Worm (Caenorhabditis elegans) whole organism, midembryonic: ENCODE data around the gene Y62H9A.2.

Experiments used
- T22C8.4 ChIP-seq: fragments of 200-800 bp; sonication (Bioruptor generic); IDR thresholded peaks from 2 replicates; pipeline ENCODE4 v1.3.6; 2022; ENCODE audit warnings: missing genetic modification characterization, missing compliant biosample characterization
- cog-1 ChIP-seq: sonication (generic microtip); optimal IDR thresholded peaks from 2 replicates; lab custom pipeline; 2016; ENCODE audit warnings: missing genetic modification characterization, missing compliant biosample characterization
- flt-1 ChIP-seq: fragments of 200-800 bp; sonication (Bioruptor generic); IDR thresholded peaks from 2 replicates; pipeline ENCODE4 v1.3.6; 2022; ENCODE audit warnings: missing genetic modification characterization, missing compliant biosample characterization
- klf-2 ChIP-seq: fragments of 200-800 bp; sonication (Bioruptor generic); conservative IDR thresholded peaks from 2 replicates; pipeline ENCODE4 v1.3.6; 2022; ENCODE audit warnings: missing genetic modification reagents, missing genetic modification characterization, missing compliant biosample characterization
- med-1 ChIP-seq: sonication (generic microtip); optimal IDR thresholded peaks from 2 replicates; lab custom pipeline; 2017; ENCODE audit warnings: missing genetic modification characterization, mild to moderate bottlenecking, missing compliant biosample characterization, antibody characterized with exemption, missing genetic modification reagents; ENCODE audit not compliant: insufficient read depth
- ref-1 ChIP-seq: fragments of 200-800 bp; sonication (Bioruptor generic); conservative IDR thresholded peaks from 2 replicates; pipeline ENCODE4 v1.3.6; 2022; ENCODE audit warnings: missing genetic modification reagents, missing genetic modification characterization, missing compliant biosample characterization
- tab-1 ChIP-seq: fragments of 200-800 bp; sonication (Bioruptor generic); IDR thresholded peaks from 2 replicates; pipeline ENCODE4 v1.3.6; 2022; ENCODE audit warnings: missing genetic modification characterization, missing compliant biosample characterization
- ztf-23 ChIP-seq: fragments of 200-800 bp; sonication (Bioruptor generic); IDR thresholded peaks from 2 replicates; pipeline ENCODE4 v1.3.6; 2022; ENCODE audit warnings: missing genetic modification reagents, missing genetic modification characterization, missing compliant biosample characterization
- ztf-29 ChIP-seq: fragments of 200-800 bp; sonication (Bioruptor generic); IDR thresholded peaks from 2 replicates; pipeline ENCODE4 v1.3.6; 2022; ENCODE audit warnings: missing genetic modification reagents, missing genetic modification characterization, missing compliant biosample characterization

The Y62H9A.2 gene

DNA sequence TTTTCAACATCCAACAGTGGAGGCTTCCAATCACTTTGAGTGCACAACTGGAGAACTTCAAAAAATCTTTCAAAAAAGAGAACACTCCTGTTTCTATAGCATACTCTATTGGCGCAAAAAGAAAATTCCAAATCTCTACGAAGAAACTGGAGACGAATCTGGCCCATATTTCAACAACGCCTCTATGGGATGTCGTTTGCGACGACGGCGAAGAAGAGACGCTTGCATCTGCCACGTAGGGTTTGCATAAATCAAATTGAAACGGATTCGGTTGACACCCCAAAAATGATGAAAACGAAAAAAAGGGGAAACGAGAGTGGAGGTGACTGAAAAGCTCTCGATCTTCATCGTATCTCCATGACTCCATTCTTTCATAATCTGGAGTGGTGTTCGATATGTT is 21.8 kb downstream of the Y62H9A.2 start:
- TF ChIP-seq ztf-23 (GFP tag; lab: Robert Waterston, UW) = no peak
- TF ChIP-seq cog-1 (tag; lab: Kevin White, UChicago) = no peak
- TF ChIP-seq flt-1 (GFP tag; lab: Robert Waterston, UW) = no peak
- TF ChIP-seq klf-2 (GFP tag; lab: Robert Waterston, UW) = no peak
- TF ChIP-seq tab-1 (GFP tag; lab: Robert Waterston, UW) = no peak
- no peak for TF ChIP-seq T22C8.4 (GFP tag; lab: Robert Waterston, UW)
- no peak for TF ChIP-seq ztf-29 (GFP tag; lab: Robert Waterston, UW)
- no peak for TF ChIP-seq med-1 (GFP tag; lab: Kevin White, UChicago)
- TF ChIP-seq ref-1 (GFP tag; lab: Robert Waterston, UW) = no peak

DNA sequence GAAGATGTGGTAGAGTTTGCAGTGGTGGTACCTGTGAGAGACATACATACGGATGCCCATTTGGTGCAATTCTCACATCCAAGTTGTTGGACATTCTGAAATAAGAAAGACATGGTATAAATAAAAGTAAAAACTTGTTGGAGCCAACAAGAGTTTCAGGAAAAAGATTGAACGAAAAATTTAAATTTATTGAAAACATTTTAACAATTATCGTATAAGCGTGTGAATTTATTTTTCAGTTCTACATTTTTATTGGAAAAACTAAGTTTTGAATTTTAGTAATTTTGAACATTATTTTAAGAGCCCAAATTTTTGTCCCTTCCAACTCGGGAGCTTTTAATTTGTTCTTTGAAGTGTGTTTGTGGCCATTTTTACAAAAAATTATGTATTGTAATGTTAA is 23.1 kb downstream of the Y62H9A.2 start, which contains the start of gene F54F7.8:
F54F7.8 (minus strand) TSS at position 101 of the 400 bp plus-strand sequence.
- no peak for TF ChIP-seq ztf-29 (GFP tag; lab: Robert Waterston, UW)
- no peak for TF ChIP-seq cog-1 (tag; lab: Kevin White, UChicago)
- TF ChIP-seq ref-1 (GFP tag; lab: Robert Waterston, UW) = no peak
- no peak for TF ChIP-seq ztf-23 (GFP tag; lab: Robert Waterston, UW)
- no peak for TF ChIP-seq klf-2 (GFP tag; lab: Robert Waterston, UW)
- no peak for TF ChIP-seq med-1 (GFP tag; lab: Kevin White, UChicago)
- no peak for TF ChIP-seq tab-1 (GFP tag; lab: Robert Waterston, UW)
- TF ChIP-seq T22C8.4 (GFP tag; lab: Robert Waterston, UW) = no peak
- no peak for TF ChIP-seq flt-1 (GFP tag; lab: Robert Waterston, UW)

DNA sequence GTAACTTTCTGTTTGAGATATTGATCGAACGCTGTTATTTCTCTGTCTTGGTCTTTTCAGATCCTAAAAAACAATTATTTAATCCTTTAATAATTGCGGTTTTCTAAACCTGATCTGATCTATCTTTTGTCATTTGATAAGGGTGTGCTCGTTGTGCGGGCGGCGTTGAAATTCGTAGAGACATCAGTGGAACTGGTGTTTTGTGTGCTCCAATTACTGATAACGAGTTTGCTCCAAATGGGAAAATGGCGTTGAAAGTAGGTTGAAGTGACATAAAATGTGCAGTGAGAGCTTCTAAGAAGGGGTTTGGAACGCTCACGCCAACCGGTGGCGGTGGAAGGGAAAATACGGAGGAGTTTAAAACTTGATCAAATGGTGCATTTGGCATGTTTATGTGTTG is 23.6 kb downstream of the Y62H9A.2 start:
- TF ChIP-seq ztf-29 (GFP tag; lab: Robert Waterston, UW) = no peak
- no peak for TF ChIP-seq ref-1 (GFP tag; lab: Robert Waterston, UW)
- no peak for TF ChIP-seq flt-1 (GFP tag; lab: Robert Waterston, UW)
- TF ChIP-seq cog-1 (tag; lab: Kevin White, UChicago) = no peak
- TF ChIP-seq klf-2 (GFP tag; lab: Robert Waterston, UW) = no peak
- no peak for TF ChIP-seq tab-1 (GFP tag; lab: Robert Waterston, UW)

DNA sequence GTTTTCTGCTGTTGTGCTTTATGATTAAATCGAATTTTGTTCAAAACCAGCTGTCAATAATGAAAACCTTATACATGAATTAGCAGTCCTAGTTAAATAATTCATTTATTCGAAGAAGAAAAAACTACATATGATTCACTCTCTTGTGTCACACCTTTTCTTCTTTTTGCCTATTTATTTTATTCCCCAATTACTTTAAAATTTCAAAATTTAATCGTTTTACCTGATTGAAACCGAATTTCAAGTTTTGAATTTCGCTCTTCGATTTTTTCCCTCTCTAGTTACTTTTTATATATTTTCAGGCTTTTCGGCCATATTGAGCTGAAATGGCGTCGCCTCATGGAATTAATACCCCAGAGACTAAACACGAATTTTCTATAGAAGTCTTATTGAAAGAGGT is 25.5 kb downstream of the Y62H9A.2 start, which contains the start of gene xtr-1:
xtr-1 (plus strand) TSS at position 301 of the 400 bp plus-strand sequence.
- TF ChIP-seq ztf-29 (GFP tag; lab: Robert Waterston, UW) = no peak
- TF ChIP-seq tab-1 (GFP tag; lab: Robert Waterston, UW) = no peak
- no peak for TF ChIP-seq ztf-23 (GFP tag; lab: Robert Waterston, UW)
- no peak for TF ChIP-seq ref-1 (GFP tag; lab: Robert Waterston, UW)
- no peak for TF ChIP-seq med-1 (GFP tag; lab: Kevin White, UChicago)
- no peak for TF ChIP-seq cog-1 (tag; lab: Kevin White, UChicago)
- TF ChIP-seq T22C8.4 (GFP tag; lab: Robert Waterston, UW) = no peak
- TF ChIP-seq flt-1 (GFP tag; lab: Robert Waterston, UW) = no peak
- no peak for TF ChIP-seq klf-2 (GFP tag; lab: Robert Waterston, UW)

DNA sequence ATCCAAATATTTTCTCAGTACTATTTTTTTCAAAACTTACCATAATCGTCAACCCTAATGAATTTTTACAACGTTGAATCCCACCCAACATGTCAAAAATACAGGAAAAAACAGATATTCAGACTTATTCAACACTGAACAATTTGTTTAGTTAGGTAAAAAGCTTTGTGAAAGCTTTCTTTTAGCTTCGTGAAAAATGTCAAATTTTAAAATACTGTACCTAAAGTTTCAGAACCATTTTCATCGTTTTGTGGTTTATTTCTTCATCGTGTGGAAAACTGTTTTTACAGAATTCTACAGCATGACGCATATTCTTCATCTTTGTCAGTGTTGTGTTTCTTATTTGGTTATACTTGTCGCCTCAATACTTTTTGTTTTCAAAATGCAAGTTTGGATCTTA is 27.4 kb downstream of the Y62H9A.2 start, which contains the start of gene F54F7.14:
F54F7.14 (plus strand) TSS at position 301 of the 400 bp plus-strand sequence.
- TF ChIP-seq ztf-29 (GFP tag; lab: Robert Waterston, UW) = no peak
- TF ChIP-seq cog-1 (tag; lab: Kevin White, UChicago) = no peak
- no peak for TF ChIP-seq flt-1 (GFP tag; lab: Robert Waterston, UW)
- TF ChIP-seq klf-2 (GFP tag; lab: Robert Waterston, UW) = no peak
- TF ChIP-seq ref-1 (GFP tag; lab: Robert Waterston, UW) = no peak
- no peak for TF ChIP-seq med-1 (GFP tag; lab: Kevin White, UChicago)
- no peak for TF ChIP-seq T22C8.4 (GFP tag; lab: Robert Waterston, UW)
- TF ChIP-seq ztf-23 (GFP tag; lab: Robert Waterston, UW) = no peak
- TF ChIP-seq tab-1 (GFP tag; lab: Robert Waterston, UW) = no peak

DNA sequence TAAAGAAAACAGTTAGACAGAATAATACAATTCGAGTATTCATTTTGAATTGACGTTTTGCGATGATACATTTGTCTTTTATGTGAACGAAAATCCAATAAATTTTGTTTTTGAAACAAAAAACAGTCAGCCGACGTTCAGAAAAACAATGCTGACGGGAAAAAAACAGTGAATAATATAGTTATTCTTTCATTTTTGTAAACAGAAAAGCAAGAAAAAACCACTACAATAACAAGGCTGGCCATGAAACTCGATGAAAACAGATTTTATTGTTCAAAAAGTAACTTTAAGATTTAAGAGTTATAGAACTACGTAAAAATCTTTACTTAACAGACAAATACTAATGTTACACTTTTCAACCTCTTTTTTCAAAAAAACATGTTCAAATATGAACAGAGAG is 27.9 kb downstream of the Y62H9A.2 start, which contains the start of gene F54F7.3:
F54F7.3 (minus strand) TSS at position 101 of the 400 bp plus-strand sequence.
- TF ChIP-seq cog-1 (tag; lab: Kevin White, UChicago) = no peak
- TF ChIP-seq ztf-29 (GFP tag; lab: Robert Waterston, UW) = no peak
- TF ChIP-seq T22C8.4 (GFP tag; lab: Robert Waterston, UW) = no peak
- no peak for TF ChIP-seq klf-2 (GFP tag; lab: Robert Waterston, UW)
- TF ChIP-seq med-1 (GFP tag; lab: Kevin White, UChicago) = no peak
- TF ChIP-seq ref-1 (GFP tag; lab: Robert Waterston, UW) = no peak
- no peak for TF ChIP-seq tab-1 (GFP tag; lab: Robert Waterston, UW)
- TF ChIP-seq ztf-23 (GFP tag; lab: Robert Waterston, UW) = no peak
- no peak for TF ChIP-seq flt-1 (GFP tag; lab: Robert Waterston, UW)

DNA sequence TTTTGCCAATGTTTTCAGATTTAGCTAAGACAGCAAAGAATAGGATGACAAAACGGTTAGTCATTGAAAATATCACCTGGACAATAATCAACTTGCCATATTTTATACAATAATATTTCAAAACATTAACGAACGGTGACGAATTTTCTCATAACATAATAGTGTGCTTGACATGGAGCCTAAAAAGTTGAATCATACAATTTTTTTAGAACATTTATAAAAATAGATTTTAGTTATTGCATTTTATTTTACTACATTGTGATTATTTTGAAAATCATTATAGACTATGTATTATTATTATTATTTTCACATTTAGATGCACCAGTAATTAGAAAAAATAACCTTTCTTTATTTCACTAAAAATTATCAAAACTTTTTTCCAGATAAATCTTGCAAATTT is 29.4 kb downstream of the Y62H9A.2 start, which contains the start of gene F54F7.9:
F54F7.9 (minus strand) TSS at position 101 of the 400 bp plus-strand sequence.
- TF ChIP-seq med-1 (GFP tag; lab: Kevin White, UChicago) = no peak
- TF ChIP-seq tab-1 (GFP tag; lab: Robert Waterston, UW) = no peak
- TF ChIP-seq cog-1 (tag; lab: Kevin White, UChicago) = no peak
- TF ChIP-seq T22C8.4 (GFP tag; lab: Robert Waterston, UW) = no peak

DNA sequence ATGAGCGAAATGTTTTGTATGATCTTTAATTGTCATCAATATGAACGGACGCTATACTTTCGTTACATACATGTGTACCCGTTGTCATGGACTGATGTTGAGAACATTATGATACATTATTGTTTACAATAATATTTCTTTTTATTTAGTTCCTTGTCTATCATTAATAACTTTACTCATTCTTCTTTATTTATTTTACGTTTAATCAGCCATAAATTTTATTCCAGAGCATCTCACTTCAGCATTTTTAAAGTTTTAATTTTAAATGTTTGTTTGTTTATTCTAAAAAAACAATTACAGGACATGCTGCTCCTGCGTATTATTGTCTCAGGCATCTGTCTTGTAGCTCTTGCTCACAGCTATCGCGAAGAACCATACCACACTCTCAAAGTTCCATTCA is 34.6 kb downstream of the Y62H9A.2 start, which contains the start of gene F54F7.2:
F54F7.2 (plus strand) TSS at position 301 of the 400 bp plus-strand sequence.
- TF ChIP-seq flt-1 (GFP tag; lab: Robert Waterston, UW) (no peak), T22C8.4 (GFP tag; lab: Robert Waterston, UW) (no peak), ztf-23 (GFP tag; lab: Robert Waterston, UW) (no peak), klf-2 (GFP tag; lab: Robert Waterston, UW) (no peak), cog-1 (tag; lab: Kevin White, UChicago) (no peak), ref-1 (GFP tag; lab: Robert Waterston, UW) (no peak), tab-1 (GFP tag; lab: Robert Waterston, UW) (no peak), ztf-29 (GFP tag; lab: Robert Waterston, UW) (no peak), med-1 (GFP tag; lab: Kevin White, UChicago) (no peak)
